Fruit fly (Drosophila melanogaster) whole organism, adult: Measurements from ENCODE around the gene Bub1.
A peak's percentile ranks its signal among the peaks of the same experiment; 100 is the strongest.

ENCODE experiments used
- CG11617 ChIP-seq: fragments of 200-800 bp; sonication (Bioruptor generic); optimal IDR thresholded peaks from 2 replicates; lab custom pipeline; 2017; ENCODE audit warnings: mild to moderate bottlenecking, missing biosample characterization, missing genetic modification reagents, missing genetic modification characterization
- CG12768 ChIP-seq: fragments of 200-800 bp; sonication (Bioruptor generic); optimal IDR thresholded peaks from 2 replicates; lab custom pipeline; 2017; ENCODE audit warnings: missing biosample characterization, missing genetic modification characterization, mild to moderate bottlenecking, moderate library complexity, missing genetic modification reagents
- CG14711 ChIP-seq: fragments of 200-800 bp; sonication (Bioruptor generic); optimal IDR thresholded peaks from 2 replicates; lab custom pipeline; 2018; ENCODE audit warnings: missing biosample characterization, mild to moderate bottlenecking, missing genetic modification characterization, moderate library complexity
- CG1620 ChIP-seq: fragments of 200-800 bp; sonication (Bioruptor generic); optimal IDR thresholded peaks from 2 replicates; lab custom pipeline; 2016; ENCODE audit warnings: missing biosample characterization, missing genetic modification characterization
- CG33017 ChIP-seq: fragments of 200-800 bp; sonication (Bioruptor generic); optimal IDR thresholded peaks from 2 replicates; lab custom pipeline; 2018; ENCODE audit warnings: missing biosample characterization, mild to moderate bottlenecking, missing genetic modification characterization, moderate library complexity
- CG5204 ChIP-seq: fragments of 200-800 bp; sonication (Bioruptor generic); optimal IDR thresholded peaks from 2 replicates; lab custom pipeline; 2016; ENCODE audit warnings: missing biosample characterization, missing genetic modification characterization
- CG7045 ChIP-seq: fragments of 200-800 bp; sonication (Bioruptor generic); optimal IDR thresholded peaks from 2 replicates; lab custom pipeline; 2017; ENCODE audit warnings: missing biosample characterization, mild to moderate bottlenecking, missing genetic modification characterization
- CG7101 ChIP-seq: fragments of 200-800 bp; sonication (Bioruptor generic); optimal IDR thresholded peaks from 2 replicates; lab custom pipeline; 2018; ENCODE audit warnings: missing biosample characterization, mild to moderate bottlenecking, missing genetic modification characterization, moderate library complexity
- Clk ChIP-seq: fragments of 200-800 bp; sonication (Bioruptor generic); optimal IDR thresholded peaks from 2 replicates; lab custom pipeline; 2017; ENCODE audit warnings: missing biosample characterization, missing genetic modification characterization
- Crg-1 ChIP-seq: fragments of 200-800 bp; sonication (Bioruptor generic); optimal IDR thresholded peaks from 2 replicates; lab custom pipeline; 2016; ENCODE audit warnings: missing biosample characterization, missing genetic modification characterization
- Hr96 ChIP-seq: fragments of 200-800 bp; sonication (Bioruptor generic); optimal IDR thresholded peaks from 2 replicates; lab custom pipeline; 2016; ENCODE audit warnings: missing biosample characterization, missing genetic modification characterization
- Mnt ChIP-seq: fragments of 200-800 bp; sonication (Bioruptor generic); optimal IDR thresholded peaks from 2 replicates; lab custom pipeline; 2016; ENCODE audit warnings: missing biosample characterization, mild to moderate bottlenecking, missing genetic modification characterization
- bab1 ChIP-seq: fragments of 200-800 bp; sonication (Bioruptor generic); optimal IDR thresholded peaks from 3 replicates; lab custom pipeline; 2019; ENCODE audit warnings: missing biosample characterization, mild to moderate bottlenecking, missing genetic modification characterization, moderate library complexity
- cic ChIP-seq: fragments of 200-800 bp; sonication (Bioruptor generic); optimal IDR thresholded peaks from 2 replicates; lab custom pipeline; 2017; ENCODE audit warnings: missing biosample characterization, mild to moderate bottlenecking, missing genetic modification characterization, moderate library complexity
- cnc ChIP-seq, 2 experiments: fragments of >200 bp; optimal IDR thresholded peaks; 2 replicates each; lab custom pipeline; 2017
- kay ChIP-seq: fragments of 200-800 bp; sonication (Bioruptor generic); peaks from one replicate; lab custom pipeline; 2016; ENCODE audit warnings: missing biosample characterization, missing genetic modification characterization, borderline replicate concordance
- ovo ChIP-seq: fragments of 200-800 bp; sonication (Bioruptor generic); optimal IDR thresholded peaks from 2 replicates; lab custom pipeline; 2016; ENCODE audit warnings: missing biosample characterization, missing genetic modification characterization
- pad ChIP-seq: fragments of 200-800 bp; sonication (Bioruptor generic); optimal IDR thresholded peaks from 3 replicates; lab custom pipeline; 2017; ENCODE audit warnings: missing biosample characterization, missing genetic modification characterization, mild to moderate bottlenecking, moderate library complexity, missing genetic modification reagents
- tj ChIP-seq: fragments of 200-800 bp; sonication (Bioruptor generic); optimal IDR thresholded peaks from 3 replicates; lab custom pipeline; 2017; ENCODE audit warnings: missing biosample characterization, mild to moderate bottlenecking, missing genetic modification characterization, moderate library complexity
- toe ChIP-seq: fragments of 200-800 bp; sonication (Bioruptor generic); optimal IDR thresholded peaks from 2 replicates; lab custom pipeline; 2016; ENCODE audit warnings: missing biosample characterization, missing genetic modification characterization

Bub1 gene

DNA sequence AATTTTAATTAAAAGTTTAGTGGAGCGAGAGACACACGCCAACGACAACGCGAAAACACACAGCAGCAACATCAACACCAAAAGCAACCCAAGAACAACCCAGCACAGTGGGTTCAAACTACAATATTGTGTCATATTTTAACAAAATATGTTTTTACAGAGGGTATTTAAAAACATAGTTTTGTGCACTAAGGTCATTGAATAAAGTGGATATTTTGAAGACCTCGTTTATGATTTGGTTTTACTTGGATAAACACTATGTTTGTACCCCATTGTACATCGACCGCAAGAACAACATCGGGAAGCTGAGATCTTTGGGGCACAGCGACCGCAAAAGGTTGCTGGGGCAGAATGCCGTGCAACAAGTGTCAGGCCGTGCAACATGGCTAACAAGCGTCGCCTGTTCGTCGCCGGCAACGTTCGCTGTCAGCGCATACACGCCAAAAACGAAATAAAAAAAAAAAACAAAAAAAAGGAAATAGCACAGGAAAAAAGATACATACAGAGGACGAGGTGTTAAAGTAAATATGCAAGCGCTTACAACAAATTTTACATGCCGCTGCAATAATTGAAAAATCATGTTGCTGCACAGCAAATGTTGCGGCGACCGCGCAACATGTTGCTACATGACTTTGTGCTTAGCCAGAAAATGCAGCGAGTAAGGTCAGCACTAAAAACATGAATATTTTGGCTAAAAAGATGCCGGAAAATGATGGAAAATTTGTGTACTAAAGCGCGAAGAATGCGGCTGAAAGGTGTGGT lies 17.3 kb upstream of the Bub1 start:
- TF ChIP-seq Clk (GFP tag; lab: Kevin White, UChicago): no peak
- TF ChIP-seq CG7045 (GFP tag; lab: Kevin White, UChicago): no peak
- TF ChIP-seq bab1 (GFP tag; lab: Kevin White, UChicago): no peak
- TF ChIP-seq tj: no peak
- TF ChIP-seq CG1620 (GFP tag; lab: Kevin White, UChicago): no peak
- no peak for TF ChIP-seq cnc (optimal IDR thresholded peaks at IDR 0.05; lab: Kevin White, UChicago)
- no peak for TF ChIP-seq Crg-1
- no peak for TF ChIP-seq CG5204 (GFP tag; lab: Kevin White, UChicago)
- TF ChIP-seq CG12768 (GFP tag; lab: Kevin White, UChicago): no peak
- TF ChIP-seq ovo (GFP tag; lab: Kevin White, UChicago): no peak

DNA sequence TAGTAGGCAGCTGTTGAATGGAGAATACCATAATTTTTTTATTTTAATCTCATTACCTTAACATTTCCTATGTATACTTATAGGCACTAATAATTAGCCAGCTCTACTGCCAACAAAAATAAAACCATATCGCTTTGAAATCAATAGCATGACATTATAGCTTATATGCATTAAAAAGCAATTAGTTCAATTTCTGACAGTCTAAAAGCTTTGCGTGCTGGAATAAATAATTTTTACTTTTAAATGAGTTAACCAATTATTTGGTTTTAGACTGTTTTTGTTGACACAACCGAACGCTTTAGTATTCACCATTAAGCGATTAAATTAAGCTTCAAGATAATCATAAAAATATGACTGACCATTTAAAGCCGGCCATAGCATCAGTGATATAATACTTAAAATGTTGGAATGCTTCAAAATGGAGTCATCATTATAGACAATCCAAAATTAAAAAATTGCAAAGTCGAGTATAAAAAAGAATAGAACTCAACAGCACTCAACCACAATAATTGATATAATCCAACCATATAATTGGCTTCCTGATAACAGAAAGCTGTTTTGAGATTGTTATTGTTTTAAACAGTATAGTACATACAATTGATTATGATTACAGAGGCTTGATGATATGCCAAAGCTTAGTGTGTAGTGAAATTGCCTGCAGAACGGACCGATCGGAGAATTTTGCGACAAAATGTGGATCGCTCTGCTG lies 15.2 kb upstream of the Bub1 start, which contains the start of gene Cyp4ac1:
Cyp4ac1 (plus strand) TSS at position 659 of the 709 bp plus-strand sequence.
- TF ChIP-seq Clk (GFP tag; lab: Kevin White, UChicago) (no peak), toe (GFP tag; lab: Kevin White, UChicago) (no peak), cic (no peak), Hr96 (no peak), CG5204 (GFP tag; lab: Kevin White, UChicago) (no peak), CG11617 (no peak), CG12768 (GFP tag; lab: Kevin White, UChicago) (no peak), Crg-1 (no peak), kay (GFP tag; lab: Kevin White, UChicago) (no peak), CG7045 (GFP tag; lab: Kevin White, UChicago) (no peak), ovo (GFP tag; lab: Kevin White, UChicago) (no peak), CG1620 (GFP tag; lab: Kevin White, UChicago) (no peak), cnc (optimal IDR thresholded peaks at IDR 0.05; lab: Kevin White, UChicago) (no peak), Mnt (no peak), CG7101 (no peak), CG14711 (no peak), CG33017 (no peak), tj (no peak), bab1 (GFP tag; lab: Kevin White, UChicago) (no peak)

DNA sequence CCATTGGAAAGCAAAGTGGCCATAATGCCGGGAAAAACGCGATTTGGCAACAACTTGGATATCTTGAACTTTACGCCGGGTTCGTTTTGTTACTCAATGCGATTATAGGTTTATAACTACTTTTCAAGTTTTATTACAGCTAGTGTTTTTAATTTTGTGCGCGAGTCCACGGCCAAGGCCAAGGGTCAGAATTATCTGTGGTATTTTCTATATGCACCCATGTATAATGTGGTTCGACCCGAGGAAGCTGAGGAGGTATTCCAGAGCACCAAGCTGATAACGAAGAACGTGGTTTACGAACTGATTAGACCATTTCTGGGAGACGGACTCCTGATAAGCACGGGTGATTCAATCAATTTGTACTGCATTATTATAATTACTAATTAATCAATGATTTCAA lies 14.5 kb upstream of the Bub1 start:
- TF ChIP-seq cic (no peak), CG14711 (no peak), CG1620 (GFP tag; lab: Kevin White, UChicago) (no peak)

DNA sequence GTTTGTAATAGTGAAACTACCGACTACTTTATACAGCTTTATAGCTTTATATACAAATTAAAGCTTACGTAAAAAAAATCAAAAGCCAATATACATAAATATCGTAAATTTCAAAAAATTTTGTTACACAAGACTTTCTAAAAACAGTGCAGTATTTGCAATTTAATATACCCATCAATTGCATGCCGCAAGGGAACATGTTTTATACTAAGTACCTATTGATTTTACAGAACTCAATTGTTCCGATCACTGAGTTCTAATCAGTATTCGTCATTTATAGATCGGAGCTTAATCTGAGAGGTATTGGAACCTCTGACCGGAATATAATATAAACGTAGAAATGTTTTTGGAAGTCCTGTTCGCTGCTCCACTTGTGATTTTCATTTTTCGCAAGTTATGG lies 12.6 kb upstream of the Bub1 start, which contains the start of gene Cyp4ac2:
Cyp4ac2 (plus strand) TSS at position 301 of the 400 bp plus-strand sequence.
- no peak for TF ChIP-seq cic
- TF ChIP-seq Mnt: no peak
- TF ChIP-seq bab1 (GFP tag; lab: Kevin White, UChicago): no peak
- TF ChIP-seq Crg-1: no peak
- no peak for TF ChIP-seq pad (GFP tag; lab: Kevin White, UChicago)
- TF ChIP-seq CG33017: no peak

DNA sequence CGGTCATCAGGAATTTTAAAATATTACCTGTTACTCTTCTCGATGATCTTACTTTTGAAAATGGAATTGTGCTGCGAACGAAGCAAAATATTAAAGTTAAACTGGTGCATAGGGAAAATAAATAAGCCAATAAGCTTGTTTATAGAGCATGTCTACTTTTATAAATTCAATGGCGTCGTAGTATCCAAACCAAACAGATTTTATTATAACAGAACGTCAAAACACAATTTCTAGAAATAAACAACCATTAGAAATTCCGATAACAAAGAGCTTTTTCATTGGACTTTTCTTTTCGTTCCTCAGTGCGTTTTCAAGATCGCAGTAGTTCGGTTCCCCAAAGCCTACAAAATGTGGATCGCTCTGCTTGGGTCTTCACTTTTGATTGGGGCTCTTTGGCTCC lies 10.5 kb upstream of the Bub1 start, which contains the start of gene Cyp4ac3:
Cyp4ac3 (plus strand) TSS at position 301 of the 400 bp plus-strand sequence.
- TF ChIP-seq cnc (optimal IDR thresholded peaks at IDR 0.05; lab: Kevin White, UChicago) (no peak), CG12768 (GFP tag; lab: Kevin White, UChicago) (peak; percentile 50)

DNA sequence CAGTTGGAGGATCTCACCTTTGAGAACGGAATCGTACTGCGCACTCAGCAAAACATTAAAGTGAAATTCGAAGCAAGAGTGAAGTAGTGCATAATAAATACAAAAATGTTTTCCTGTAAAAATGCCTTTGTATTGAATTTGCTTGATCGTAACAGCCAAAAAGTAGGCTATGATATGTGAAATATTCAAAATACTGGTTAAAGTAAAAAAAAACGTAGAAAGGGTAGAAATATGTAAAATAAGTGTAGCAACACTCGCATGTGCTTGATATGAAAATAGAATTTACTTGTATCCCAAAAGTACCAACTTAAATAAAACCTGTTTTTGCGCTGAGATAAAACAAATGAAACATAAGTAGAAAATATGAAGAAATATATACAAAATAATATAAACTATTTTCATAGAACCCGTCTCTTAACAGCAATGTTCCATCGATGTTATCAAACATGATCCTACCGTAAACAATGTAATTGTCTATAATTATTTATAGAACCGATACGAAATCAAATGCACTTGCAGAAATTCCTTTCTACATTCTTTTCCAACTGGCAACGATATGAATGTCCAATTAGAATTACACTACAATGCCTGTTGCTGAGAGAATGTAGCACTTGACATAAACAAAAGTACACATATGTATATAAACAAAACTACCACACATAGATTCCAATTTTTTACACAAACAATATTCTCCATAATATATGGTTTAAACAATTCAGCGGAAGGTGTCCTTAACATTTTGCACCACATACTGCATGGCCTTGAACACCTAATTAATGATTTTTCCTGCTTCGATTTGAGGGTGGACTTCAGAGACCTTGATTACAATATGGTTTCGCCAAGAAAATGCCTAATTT lies 8.2 kb upstream of the Bub1 start:
- peak; percentile 81 for TF ChIP-seq kay (GFP tag; lab: Kevin White, UChicago)
- no peak for TF ChIP-seq tj
- TF ChIP-seq CG12768 (GFP tag; lab: Kevin White, UChicago): peak; percentile 16
- TF ChIP-seq Mnt: peak; percentile 53

DNA sequence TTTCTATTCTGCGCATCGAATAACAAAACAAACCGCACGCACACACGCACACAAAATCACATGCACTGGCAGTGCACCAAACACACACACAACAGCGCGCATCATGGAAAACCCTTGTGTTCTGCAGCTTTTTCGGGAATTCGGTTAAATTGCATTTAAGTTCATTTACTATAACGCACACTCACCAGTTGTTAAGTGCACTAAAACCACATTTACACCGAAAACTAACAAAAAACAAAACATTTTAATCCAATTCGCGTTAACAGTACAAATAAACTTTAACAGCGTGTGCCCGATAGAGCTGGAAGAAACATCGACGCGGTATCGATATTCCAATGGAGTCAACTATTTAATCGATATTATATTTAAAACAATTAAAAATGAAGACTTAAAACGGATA lies 7.6 kb upstream of the Bub1 start, which contains the start of gene tkv:
tkv (minus strand) TSS at position 304 of the 400 bp plus-strand sequence.
- no peak for TF ChIP-seq Clk (GFP tag; lab: Kevin White, UChicago)
- TF ChIP-seq Mnt: peak; percentile 35
